Worm (Caenorhabditis elegans) whole organism, late embryonic: ENCODE measurements around the gene F56A8.4.

ENCODE experiments used
- C08G9.2 ChIP-seq: sonication (generic microtip); optimal IDR thresholded peaks from 2 replicates; lab custom pipeline; 2016; ENCODE audit warnings: mild to moderate bottlenecking, missing genetic modification characterization, moderate library complexity, missing compliant biosample characterization
- ama-1 ChIP-seq: fragments of 150-350 bp; optimal IDR thresholded peaks from 2 replicates; lab custom pipeline; 2014
- ceh-31 ChIP-seq: sonication (generic microtip); optimal IDR thresholded peaks from 2 replicates; lab custom pipeline; 2016; ENCODE audit warnings: missing genetic modification characterization, missing compliant biosample characterization
- che-1 ChIP-seq: sonication (generic microtip); optimal IDR thresholded peaks from 2 replicates; lab custom pipeline; 2016; ENCODE audit warnings: mild to moderate bottlenecking, missing genetic modification characterization, missing compliant biosample characterization
- hlh-30 ChIP-seq: sonication (generic microtip); optimal IDR thresholded peaks from 2 replicates; lab custom pipeline; 2017; ENCODE audit warnings: antibody characterized with exemption, missing genetic modification characterization, missing compliant biosample characterization; ENCODE audit not compliant: insufficient read depth
- npax-4 ChIP-seq: sonication (generic microtip); optimal IDR thresholded peaks from 2 replicates; lab custom pipeline; 2016; ENCODE audit warnings: missing genetic modification characterization, missing compliant biosample characterization
- pag-3 ChIP-seq: sonication (generic microtip); optimal IDR thresholded peaks from 2 replicates; lab custom pipeline; 2016; ENCODE audit warnings: missing compliant biosample characterization, missing genetic modification characterization, borderline replicate concordance
- pat-9 ChIP-seq: fragments of 200-800 bp; sonication (Bioruptor generic); optimal IDR thresholded peaks from 2 replicates; lab custom pipeline; 2018; ENCODE audit warnings: mild to moderate bottlenecking, missing genetic modification characterization, moderate library complexity, missing compliant biosample characterization
- pqm-1 ChIP-seq: sonication (generic microtip); optimal IDR thresholded peaks from 2 replicates; lab custom pipeline; 2016; ENCODE audit warnings: missing genetic modification characterization, missing compliant biosample characterization
- zip-5 ChIP-seq: sonication (generic microtip); optimal IDR thresholded peaks from 2 replicates; lab custom pipeline; 2016; ENCODE audit warnings: missing genetic modification characterization, missing compliant biosample characterization
- ztf-16 ChIP-seq: sonication (generic microtip); optimal IDR thresholded peaks from 2 replicates; lab custom pipeline; 2017; ENCODE audit warnings: missing genetic modification characterization, missing compliant biosample characterization

- TF ChIP-seq pag-3 (tag; lab: Kevin White, UChicago) = no peak
- TF ChIP-seq ztf-16 (tag; lab: Kevin White, UChicago) = no peak
- TF ChIP-seq ama-1 = no peak
- TF ChIP-seq pat-9 (tag; lab: Kevin White, UChicago) = no peak
- no peak for TF ChIP-seq hlh-30 (tag; lab: Kevin White, UChicago)
- no peak for TF ChIP-seq pqm-1 (tag; lab: Kevin White, UChicago)
- TF ChIP-seq npax-4 (tag; lab: Kevin White, UChicago) = no peak
- TF ChIP-seq C08G9.2 (tag; lab: Kevin White, UChicago) = no peak
- TF ChIP-seq zip-5 (tag; lab: Kevin White, UChicago) = no peak
- TF ChIP-seq ceh-31 (tag; lab: Kevin White, UChicago) = no peak
- no peak for TF ChIP-seq che-1 (tag; lab: Kevin White, UChicago)
Observed at ce11 chrIII:13314636-13315035, 51.5 kb downstream of the F56A8.4 start.
